Worm (Caenorhabditis elegans) whole organism, L1 larva: ENCODE results near the gene nep-21.

Source experiments
- blmp-1 ChIP-seq: fragments of 150-350 bp; optimal IDR thresholded peaks from 2 replicates; lab custom pipeline; 2014; ENCODE audit warnings: missing biosample characterization, missing genetic modification characterization
- ceh-88 ChIP-seq: fragments of 200-800 bp; sonication (Bioruptor generic); IDR thresholded peaks from 2 replicates; pipeline ENCODE4 v1.3.6; 2022; ENCODE audit warnings: missing genetic modification characterization, missing compliant biosample characterization
- hlh-17 ChIP-seq: fragments of 200-800 bp; sonication (Bioruptor generic); optimal IDR thresholded peaks from 2 replicates; lab custom pipeline; 2018; ENCODE audit warnings: missing genetic modification characterization, mild to moderate bottlenecking, missing compliant biosample characterization, moderate library complexity, borderline replicate concordance
- lin-39 ChIP-seq: fragments of 150-350 bp; optimal IDR thresholded peaks from 2 replicates; lab custom pipeline; 2014; ENCODE audit warnings: missing biosample characterization, missing genetic modification reagents, missing genetic modification characterization
- nhr-28 ChIP-seq: fragments of 150-350 bp; optimal IDR thresholded peaks from 2 replicates; lab custom pipeline; 2014; ENCODE audit warnings: missing biosample characterization, missing genetic modification characterization
- pqm-1 ChIP-seq: sonication (generic microtip); optimal IDR thresholded peaks from 3 replicates; lab custom pipeline; 2017; ENCODE audit warnings: missing biosample characterization, missing genetic modification characterization
- zag-1 ChIP-seq: fragments of 150-350 bp; optimal IDR thresholded peaks from 2 replicates; lab custom pipeline; 2014; ENCODE audit warnings: missing biosample characterization, missing genetic modification characterization
- ztf-4 ChIP-seq: fragments of 150-350 bp; optimal IDR thresholded peaks from 2 replicates; lab custom pipeline; 2014; ENCODE audit warnings: missing biosample characterization, missing genetic modification characterization

DNA sequence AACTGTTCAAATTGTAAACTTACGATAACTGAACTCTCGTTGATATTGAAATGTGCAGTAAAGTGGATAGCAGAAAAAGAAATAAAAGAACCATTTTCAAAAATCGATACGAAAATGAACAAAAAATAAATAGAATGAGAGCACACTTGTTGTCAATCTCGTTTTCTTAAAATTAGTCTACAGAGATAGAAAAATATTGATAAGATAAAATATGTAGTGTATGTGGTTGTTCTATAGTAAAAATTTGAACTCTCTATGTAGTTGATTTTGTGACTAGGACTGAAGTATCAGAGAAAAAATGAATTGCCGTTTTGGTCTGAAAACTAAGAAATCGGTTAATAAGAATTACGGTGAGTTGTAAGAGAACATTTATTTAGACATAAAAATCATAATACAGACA is 55.0 kb downstream of the nep-21 start, which contains the start of gene cest-2.1:
- TF ChIP-seq lin-39 (tag; lab: Kevin White, UChicago), result no peak
- no peak for TF ChIP-seq zag-1 (tag; lab: Kevin White, UChicago)
- no peak for TF ChIP-seq ztf-4
- TF ChIP-seq hlh-17 (GFP tag; lab: Kevin White, UChicago), result no peak
- no peak for TF ChIP-seq ceh-88 (GFP tag; lab: Robert Waterston, UW)
- TF ChIP-seq blmp-1 (tag; lab: Kevin White, UChicago), result no peak
- no peak for TF ChIP-seq nhr-28 (tag; lab: Kevin White, UChicago)
- TF ChIP-seq pqm-1, result no peak
